Worm (Caenorhabditis elegans) whole organism, L4 larva: Measurements from ENCODE around the gene K05F1.9.

ENCODE experiments used
- D1046.2 ChIP-seq: fragments of 200-800 bp; sonication (Bioruptor generic); IDR thresholded peaks from 2 replicates; pipeline ENCODE4 v1.3.6; 2022; ENCODE audit warnings: missing genetic modification characterization, missing compliant biosample characterization
- Y105C5A.15 ChIP-seq: fragments of 200-800 bp; sonication (Bioruptor generic); IDR thresholded peaks from 2 replicates; pipeline ENCODE4 v1.3.6; 2022; ENCODE audit warnings: missing genetic modification characterization, missing compliant biosample characterization
- Y5F2A.4 ChIP-seq: fragments of 200-800 bp; sonication (Bioruptor generic); optimal IDR thresholded peaks from 2 replicates; lab custom pipeline; 2018; ENCODE audit warnings: mild to moderate bottlenecking, missing genetic modification characterization, missing compliant biosample characterization
- Y75B8A.6 ChIP-seq: fragments of 200-800 bp; sonication (Bioruptor generic); IDR thresholded peaks from 2 replicates; pipeline ENCODE4 v1.3.6; 2022; ENCODE audit warnings: missing genetic modification reagents, missing genetic modification characterization, missing compliant biosample characterization
- aha-1 ChIP-seq: fragments of 150-350 bp; peaks from one replicate; lab custom pipeline; 2014; ENCODE audit warnings: missing biosample characterization, missing genetic modification characterization
- arid-1 ChIP-seq: fragments of 200-800 bp; sonication (Bioruptor generic); conservative IDR thresholded peaks from 2 replicates; pipeline ENCODE4 v1.3.6; 2022; ENCODE audit warnings: missing genetic modification reagents, missing genetic modification characterization, missing compliant biosample characterization
- ceh-32 ChIP-seq: sonication (generic microtip); optimal IDR thresholded peaks from 2 replicates; lab custom pipeline; 2016; ENCODE audit warnings: mild to moderate bottlenecking, missing genetic modification characterization, missing compliant biosample characterization; ENCODE audit not compliant: poor library complexity
- ceh-44 ChIP-seq: fragments of 200-800 bp; sonication (Bioruptor generic); IDR thresholded peaks from 2 replicates; pipeline ENCODE4 v1.3.6; 2022; ENCODE audit warnings: missing genetic modification reagents, missing genetic modification characterization, missing compliant biosample characterization
- ceh-62 ChIP-seq: sonication (generic microtip); optimal IDR thresholded peaks from 2 replicates; lab custom pipeline; 2017; ENCODE audit warnings: missing biosample characterization, missing genetic modification characterization
- ctbp-1 ChIP-seq: fragments of 200-800 bp; sonication (Bioruptor generic); IDR thresholded peaks from 2 replicates; pipeline ENCODE4 v1.3.6; 2022; ENCODE audit warnings: missing genetic modification reagents, missing genetic modification characterization, missing compliant biosample characterization
- daf-16 ChIP-seq, 3 experiments: sonication (generic microtip); optimal IDR thresholded peaks; 2 replicates each; lab custom pipeline; 2016 to 2017; ENCODE audit warnings: missing genetic modification characterization in 3 of 3, missing genetic modification reagents in 3 of 3, mild to moderate bottlenecking in 2 of 3, missing compliant biosample characterization in 2 of 3, missing biosample characterization in 1 of 3, moderate library complexity in 1 of 3
- daf-8 ChIP-seq: fragments of 200-800 bp; sonication (Bioruptor generic); IDR thresholded peaks from 2 replicates; pipeline ENCODE4 v1.3.6; 2022; ENCODE audit warnings: missing genetic modification characterization, missing compliant biosample characterization
- dmd-6 ChIP-seq: fragments of 200-800 bp; sonication (Bioruptor generic); IDR thresholded peaks from 2 replicates; pipeline ENCODE4 v1.3.6; 2022; ENCODE audit warnings: missing genetic modification reagents, missing genetic modification characterization, missing compliant biosample characterization
- dmd-9 ChIP-seq: fragments of 200-800 bp; sonication (Bioruptor generic); IDR thresholded peaks from 2 replicates; pipeline ENCODE4 v1.3.6; 2022; ENCODE audit warnings: missing genetic modification reagents, missing genetic modification characterization, missing compliant biosample characterization
- duxl-1 ChIP-seq: sonication (generic microtip); optimal IDR thresholded peaks from 2 replicates; lab custom pipeline; 2016; ENCODE audit warnings: mild to moderate bottlenecking, missing genetic modification characterization, moderate library complexity, missing compliant biosample characterization; ENCODE audit not compliant: poor library complexity
- dve-1 ChIP-seq: sonication (generic microtip); optimal IDR thresholded peaks from 2 replicates; lab custom pipeline; 2017; ENCODE audit warnings: antibody characterized with exemption, mild to moderate bottlenecking, missing genetic modification characterization, missing compliant biosample characterization; ENCODE audit not compliant: insufficient read depth
- fos-1 ChIP-seq: fragments of 150-350 bp; optimal IDR thresholded peaks from 2 replicates; lab custom pipeline; 2014; ENCODE audit warnings: missing biosample characterization, missing genetic modification characterization
- hlh-11 ChIP-seq: fragments of 200-800 bp; sonication (Bioruptor generic); optimal IDR thresholded peaks from 2 replicates; lab custom pipeline; 2018; ENCODE audit warnings: mild to moderate bottlenecking, missing genetic modification characterization, missing compliant biosample characterization
- hmg-1.1 ChIP-seq: fragments of 200-800 bp; sonication (Bioruptor generic); IDR thresholded peaks from 2 replicates; pipeline ENCODE4 v1.3.6; 2022; ENCODE audit warnings: missing genetic modification reagents, missing genetic modification characterization, missing compliant biosample characterization
- lin-15B ChIP-seq: fragments of 150-350 bp; sonication (generic microtip); optimal IDR thresholded peaks from 3 replicates; lab custom pipeline; 2014; ENCODE audit warnings: missing biosample characterization, missing genetic modification characterization
- lin-39 ChIP-seq: fragments of 150-350 bp; optimal IDR thresholded peaks from 2 replicates; lab custom pipeline; 2014; ENCODE audit warnings: missing biosample characterization, missing genetic modification reagents, missing genetic modification characterization
- lsy-2 ChIP-seq, 2 experiments: fragments of 150-350 bp in 1 of 2; sonication (generic microtip) in 1 of 2; optimal IDR thresholded peaks; 2 replicates each; lab custom pipeline; 2014 to 2017; ENCODE audit warnings: missing biosample characterization in 2 of 2, missing genetic modification characterization in 2 of 2
- madf-9 ChIP-seq: fragments of 200-800 bp; sonication (Bioruptor generic); conservative IDR thresholded peaks from 2 replicates; pipeline ENCODE4 v1.3.6; 2022; ENCODE audit warnings: missing genetic modification reagents, missing genetic modification characterization, missing compliant biosample characterization
- mdl-1 ChIP-seq, 2 experiments: fragments of 150-350 bp in 1 of 2; sonication (generic microtip) in 1 of 2; optimal IDR thresholded peaks; 2 replicates each; lab custom pipeline; 2014 to 2017; ENCODE audit warnings: missing biosample characterization in 2 of 2, missing genetic modification characterization in 2 of 2
- mes-2 ChIP-seq: sonication (generic microtip); optimal IDR thresholded peaks from 2 replicates; lab custom pipeline; 2016; ENCODE audit warnings: missing genotype, mild to moderate bottlenecking, missing genetic modification characterization, missing compliant biosample characterization; ENCODE audit not compliant: poor library complexity, severe bottlenecking
- nhr-10 ChIP-seq: fragments of 150-350 bp; optimal IDR thresholded peaks from 2 replicates; lab custom pipeline; 2014; ENCODE audit warnings: missing biosample characterization, missing genetic modification characterization
- nhr-237 ChIP-seq: sonication (generic microtip); optimal IDR thresholded peaks from 2 replicates; lab custom pipeline; 2017; ENCODE audit warnings: missing biosample characterization, missing genetic modification characterization
- pha-4 ChIP-seq, 2 experiments: fragments of 150-350 bp in 1 of 2; fragments of 200-800 bp in 1 of 2; sonication (Bioruptor generic) in 1 of 2; IDR thresholded peaks in 1 of 2; optimal IDR thresholded peaks in 1 of 2; 2 replicates each; pipeline versions ENCODE4 v1.3.6 to Lab custom; 2014 to 2022; ENCODE audit warnings: missing genetic modification characterization in 2 of 2, missing genetic modification reagents in 2 of 2, missing biosample characterization in 1 of 2, missing compliant biosample characterization in 1 of 2
- set-16 ChIP-seq: fragments of 200-800 bp; sonication (Bioruptor generic); IDR thresholded peaks from 2 replicates; pipeline ENCODE4 v1.3.6; 2022; ENCODE audit warnings: missing genetic modification reagents, missing genetic modification characterization, missing compliant biosample characterization
- skn-1 ChIP-seq: fragments of 150-350 bp; optimal IDR thresholded peaks from 2 replicates; lab custom pipeline; 2014; ENCODE audit warnings: missing biosample characterization, missing genetic modification characterization
- snpc-1.2 ChIP-seq: fragments of 200-800 bp; sonication (Bioruptor generic); IDR thresholded peaks from 2 replicates; pipeline ENCODE4 v1.3.6; 2022; ENCODE audit warnings: missing genetic modification reagents, missing genetic modification characterization, missing compliant biosample characterization
- spr-3 ChIP-seq: fragments of 200-800 bp; sonication (Bioruptor generic); optimal IDR thresholded peaks from 2 replicates; lab custom pipeline; 2018; ENCODE audit warnings: mild to moderate bottlenecking, missing genetic modification characterization, missing compliant biosample characterization
- tag-97 ChIP-seq: fragments of 200-800 bp; sonication (Bioruptor generic); IDR thresholded peaks from 2 replicates; pipeline ENCODE4 v1.3.6; 2022; ENCODE audit warnings: missing genetic modification characterization, missing compliant biosample characterization
- unc-130 ChIP-seq: sonication (generic microtip); optimal IDR thresholded peaks from 2 replicates; lab custom pipeline; 2016; ENCODE audit warnings: missing genetic modification reagents, missing genetic modification characterization, missing compliant biosample characterization
- unc-62 ChIP-seq, 3 experiments: fragments of 150-350 bp in 1 of 3; sonication (generic microtip); optimal IDR thresholded peaks in 2 of 3; peaks in 1 of 3; 1 replicate in 1 of 3; 2 replicates in 2 of 3; lab custom pipeline; 2014 to 2017; ENCODE audit warnings: missing biosample characterization in 3 of 3, missing genetic modification characterization in 3 of 3, missing genetic modification reagents in 3 of 3, missing genotype in 1 of 3
- vab-7 ChIP-seq: fragments of 200-800 bp; sonication (Bioruptor generic); IDR thresholded peaks from 2 replicates; pipeline ENCODE4 v1.3.6; 2022; ENCODE audit warnings: missing genetic modification reagents, missing genetic modification characterization, missing compliant biosample characterization
- zag-1 ChIP-seq: fragments of 150-350 bp; optimal IDR thresholded peaks from 2 replicates; lab custom pipeline; 2014; ENCODE audit warnings: missing biosample characterization, missing genetic modification characterization
- zip-11 ChIP-seq: fragments of 200-800 bp; sonication (Bioruptor generic); IDR thresholded peaks from 2 replicates; pipeline ENCODE4 v1.3.6; 2022; ENCODE audit warnings: missing genetic modification characterization, missing compliant biosample characterization
- ztf-11 ChIP-seq: fragments of 150-350 bp; optimal IDR thresholded peaks from 2 replicates; lab custom pipeline; 2014; ENCODE audit warnings: missing biosample characterization, missing genetic modification characterization

Gene K05F1.9

ce11 chrII:5835146-5835545 is 34.2 kb upstream of the K05F1.9 start:
- no peak for TF ChIP-seq ztf-11
- no peak for TF ChIP-seq ceh-44 (GFP tag; lab: Robert Waterston, UW)
- no peak for TF ChIP-seq mdl-1 (tag; optimal IDR thresholded peaks at IDR 0.05; lab: Kevin White, UChicago)
- peak; percentile 93 for TF ChIP-seq aha-1 (tag; lab: Kevin White, UChicago)
- TF ChIP-seq ctbp-1, result no peak

- TF ChIP-seq dve-1 (tag; lab: Kevin White, UChicago) (no peak), lsy-2 (tag; optimal IDR thresholded peaks at IDR 0.05; lab: Kevin White, UChicago) (no peak), zag-1 (tag; lab: Kevin White, UChicago) (no peak), D1046.2 (GFP tag; lab: Robert Waterston, UW) (no peak), zip-11 (no peak), duxl-1 (tag; lab: Kevin White, UChicago) (no peak), ceh-62 (tag; lab: Kevin White, UChicago) (no peak), unc-130 (no peak), tag-97 (GFP tag; lab: Robert Waterston, UW) (no peak), mes-2 (no peak), Y75B8A.6 (no peak), vab-7 (no peak), ceh-32 (tag; lab: Kevin White, UChicago) (no peak), dmd-9 (GFP tag; lab: Robert Waterston, UW) (no peak), lin-15B (tag; lab: Kevin White, UChicago) (no peak), Y5F2A.4 (GFP tag; lab: Kevin White, UChicago) (no peak), fos-1 (tag; lab: Kevin White, UChicago) (no peak), hmg-1.1 (no peak)
Measured at ce11 chrII:5833136-5833535, 32.2 kb upstream of the K05F1.9 start, which contains the start of gene gtap-1. gtap-1 (minus strand) TSS chrII:5833236.

ce11 chrII:5831373-5831772 is 30.4 kb upstream of the K05F1.9 start:
- TF ChIP-seq mes-2 (no peak), lin-15B (tag; lab: Kevin White, UChicago) (no peak), nhr-237 (tag; lab: Kevin White, UChicago) (no peak), daf-8 (GFP tag; lab: Robert Waterston, UW) (no peak), spr-3 (GFP tag; lab: Kevin White, UChicago) (no peak), mdl-1 (tag; optimal IDR thresholded peaks at IDR 0.05; lab: Kevin White, UChicago) (no peak), snpc-1.2 (GFP tag; lab: Robert Waterston, UW) (no peak), set-16 (peak; percentile 79)

ce11 chrII:5829940-5830424 is 29.0 kb upstream of the K05F1.9 start, which contains the start of gene col-74:
col-74 (plus strand) TSS chrII:5830374.
- TF ChIP-seq hlh-11 (tag; lab: Kevin White, UChicago) (peak; percentile 42), arid-1 (GFP tag; lab: Robert Waterston, UW) (no peak), skn-1 (tag; lab: Kevin White, UChicago) (no peak), lin-39 (tag; lab: Kevin White, UChicago) (no peak), daf-16 (GFP tag; optimal IDR thresholded peaks at IDR 0.05; lab: Kevin White, UChicago) (no peak), daf-16 (tag; optimal IDR thresholded peaks at IDR 0.05; lab: Kevin White, UChicago) (peak; percentile 60), dve-1 (tag; lab: Kevin White, UChicago) (peak; percentile 56), nhr-10 (tag; lab: Kevin White, UChicago) (no peak), madf-9 (no peak), unc-62 (GFP tag; optimal IDR thresholded peaks at IDR 0.05 in 1 of 2; lab: Kevin White, UChicago) (peak in 1 of 2 experiments; percentile 2), unc-62 (tag; optimal IDR thresholded peaks at IDR 0.05; lab: Kevin White, UChicago) (no peak), vab-7 (no peak), Y105C5A.15 (GFP tag; lab: Robert Waterston, UW) (no peak), pha-4 (GFP tag; IDR thresholded peaks at IDR 0.05; lab: Robert Waterston, UW) (no peak), pha-4 (tag; optimal IDR thresholded peaks at IDR 0.05; lab: Kevin White, UChicago) (no peak), dmd-6 (GFP tag; lab: Robert Waterston, UW) (peak; percentile 75)
